Worm (Caenorhabditis elegans) whole organism, L4 larva: ENCODE results near the gene npr-10.

Experiments used
- Y48G9A.11 ChIP-seq: fragments of 200-800 bp; sonication (Bioruptor generic); IDR thresholded peaks from 2 replicates; pipeline ENCODE4 v1.3.6; 2022; ENCODE audit warnings: missing genetic modification reagents, missing genetic modification characterization, missing compliant biosample characterization
- ama-1 ChIP-seq: fragments of 150-350 bp; optimal IDR thresholded peaks from 2 replicates; lab custom pipeline; 2014; ENCODE audit warnings: inconsistent platforms, mixed read lengths
- arid-1 ChIP-seq: fragments of 200-800 bp; sonication (Bioruptor generic); conservative IDR thresholded peaks from 2 replicates; pipeline ENCODE4 v1.3.6; 2022; ENCODE audit warnings: missing genetic modification reagents, missing genetic modification characterization, missing compliant biosample characterization
- ceh-20 ChIP-seq: fragments of 200-800 bp; sonication (Bioruptor generic); IDR thresholded peaks from 2 replicates; pipeline ENCODE4 v1.3.6; 2022; ENCODE audit warnings: missing genetic modification reagents, missing genetic modification characterization, missing compliant biosample characterization
- daf-12 ChIP-seq: fragments of 150-350 bp; optimal IDR thresholded peaks from 2 replicates; lab custom pipeline; 2014; ENCODE audit warnings: missing biosample characterization, missing genetic modification reagents, missing genetic modification characterization
- lin-13 ChIP-seq: fragments of 150-350 bp; optimal IDR thresholded peaks from 2 replicates; lab custom pipeline; 2014; ENCODE audit warnings: missing biosample characterization, missing genetic modification reagents, missing genetic modification characterization
- mep-1 ChIP-seq: fragments of 150-350 bp; sonication (generic microtip); optimal IDR thresholded peaks from 3 replicates; lab custom pipeline; 2014; ENCODE audit warnings: missing biosample characterization, missing genetic modification characterization
- nhr-76 ChIP-seq: fragments of 150-350 bp; optimal IDR thresholded peaks from 2 replicates; lab custom pipeline; 2014; ENCODE audit warnings: missing biosample characterization, missing genetic modification characterization
- unc-39 ChIP-seq: sonication (generic microtip); optimal IDR thresholded peaks from 2 replicates; lab custom pipeline; 2017; ENCODE audit warnings: missing biosample characterization, missing genetic modification characterization
- unc-62 ChIP-seq, 3 experiments: fragments of 150-350 bp in 1 of 3; sonication (generic microtip); optimal IDR thresholded peaks in 2 of 3; peaks in 1 of 3; 1 replicate in 1 of 3; 2 replicates in 2 of 3; lab custom pipeline; 2014 to 2017; ENCODE audit warnings: missing biosample characterization in 3 of 3, missing genetic modification characterization in 3 of 3, missing genetic modification reagents in 3 of 3, missing genotype in 1 of 3

ce11 chrX:13041830-13042229, 9.3 kb upstream of the npr-10 start:
- TF ChIP-seq ama-1 (no peak), unc-62 (GFP tag; optimal IDR thresholded peaks at IDR 0.05 in 1 of 2; lab: Kevin White, UChicago) (no peak), unc-62 (tag; optimal IDR thresholded peaks at IDR 0.05; lab: Kevin White, UChicago) (no peak), arid-1 (no peak), lin-13 (GFP tag; lab: Kevin White, UChicago) (no peak), daf-12 (no peak), nhr-76 (tag; lab: Kevin White, UChicago) (no peak), ceh-20 (GFP tag; lab: Robert Waterston, UW) (no peak), mep-1 (tag; lab: Kevin White, UChicago) (no peak), Y48G9A.11 (no peak), unc-39 (no peak)
